Worm (Caenorhabditis elegans): ENCODE results near the gene sra-34.

DNA sequence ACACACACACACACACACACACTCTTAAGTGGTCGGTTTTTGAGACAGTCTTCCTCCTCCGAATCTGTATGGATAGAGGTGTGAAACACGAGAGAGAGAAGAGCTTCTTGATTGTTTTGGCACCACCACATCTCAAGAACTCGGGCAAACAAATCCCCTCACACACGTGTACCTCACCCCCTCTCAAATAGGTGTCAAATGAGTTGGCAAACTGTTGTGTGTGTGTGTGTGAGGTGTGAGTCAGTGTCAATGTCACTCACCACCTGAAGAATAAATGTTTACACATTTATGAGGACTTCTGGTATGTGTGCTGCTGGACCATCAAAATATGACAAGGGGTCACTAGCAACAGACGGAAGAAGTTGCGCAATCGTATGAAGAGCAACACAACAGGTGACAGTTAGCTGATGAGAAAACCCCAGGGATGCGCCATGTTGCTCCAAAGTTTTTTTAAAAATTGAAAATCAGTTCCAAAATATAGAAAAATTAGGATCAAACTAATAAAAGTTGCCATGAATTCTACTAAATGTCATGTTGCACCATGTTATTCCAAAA is 36.5 kb upstream of the sra-34 start:
- TF ChIP-seq aly-2 (tag; optimal IDR thresholded peaks at IDR 0.05) (no peak), ceh-82 (tag; optimal IDR thresholded peaks at IDR 0.05) (no peak), mab-5 (tag; optimal IDR thresholded peaks at IDR 0.05) (no peak), skn-1 (tag; optimal IDR thresholded peaks at IDR 0.05) (no peak), nhr-77 (tag; optimal IDR thresholded peaks at IDR 0.05) (no peak), ZK546.5 (tag; optimal IDR thresholded peaks at IDR 0.05) (no peak), egl-27 (tag; optimal IDR thresholded peaks at IDR 0.05) (no peak), nhr-11 (tag; optimal IDR thresholded peaks at IDR 0.05) (no peak), peb-1 (tag; optimal IDR thresholded peaks at IDR 0.05) (no peak), lin-13 (GFP tag; optimal IDR thresholded peaks at IDR 0.05) (no peak), mdl-1 (tag; optimal IDR thresholded peaks at IDR 0.05) (no peak), fos-1 (tag; optimal IDR thresholded peaks at IDR 0.05) (no peak), ama-1 (optimal IDR thresholded peaks at IDR 0.05) (no peak)
